Worm (Caenorhabditis elegans): Measurements from ENCODE around the gene C01B10.9.

DNA sequence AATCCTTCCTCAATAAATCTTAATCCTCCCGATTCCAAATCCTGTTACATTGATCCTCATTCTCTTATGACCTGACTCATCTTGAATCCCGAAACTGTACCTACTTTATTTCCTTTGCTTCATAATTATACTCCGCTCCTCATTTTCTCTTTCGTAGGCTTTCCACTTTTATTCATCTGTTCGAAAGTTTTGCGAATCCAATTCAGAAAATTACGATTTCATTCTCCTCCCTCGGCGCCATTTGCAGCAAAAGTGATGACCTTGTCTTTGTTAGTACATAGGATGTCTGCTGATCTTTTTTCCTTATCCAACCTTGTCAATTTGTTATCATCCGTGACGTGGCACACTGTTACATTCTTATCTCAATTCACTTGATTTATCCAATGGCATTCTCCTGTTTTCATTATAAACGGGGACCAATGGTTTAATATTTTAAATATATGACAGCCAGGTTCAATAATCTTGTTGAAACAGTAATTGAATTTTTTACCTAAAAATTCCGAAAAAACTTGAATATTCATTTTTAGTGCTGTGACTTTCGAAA lies 20.5 kb downstream of the C01B10.9 start:
- TF ChIP-seq nhr-11 (tag; optimal IDR thresholded peaks at IDR 0.05) = no peak
- TF ChIP-seq unc-42 (tag; optimal IDR thresholded peaks at IDR 0.05) = no peak
- TF ChIP-seq pqm-1 (tag; optimal IDR thresholded peaks at IDR 0.05) = no peak
- no peak for TF ChIP-seq sox-4 (tag; optimal IDR thresholded peaks at IDR 0.05)
- no peak for TF ChIP-seq ceh-31 (tag; optimal IDR thresholded peaks at IDR 0.05)
- TF ChIP-seq dmd-4 (tag; optimal IDR thresholded peaks at IDR 0.05; ENCODE audit: borderline replicate concordance) = no peak
- TF ChIP-seq lim-6 (tag; optimal IDR thresholded peaks at IDR 0.05) = no peak
- TF ChIP-seq ets-4 (tag; optimal IDR thresholded peaks at IDR 0.05) = no peak

Data from whole organism, late embryonic.